Fruit fly (Drosophila melanogaster) whole organism, embryonic: ENCODE results near the gene SpdS.

Experiments
- Antp ChIP-seq: fragments of 200-800 bp; sonication (Bioruptor generic); optimal IDR thresholded peaks from 3 replicates; lab custom pipeline; 2016; ENCODE audit warnings: missing biosample characterization, missing genetic modification characterization
- Bdp1 ChIP-seq: fragments of 200-800 bp; sonication (Bioruptor generic); optimal IDR thresholded peaks from 3 replicates; lab custom pipeline; 2016; ENCODE audit warnings: missing biosample characterization, missing genetic modification characterization
- CG10267 ChIP-seq: fragments of 200-800 bp; sonication (Bioruptor generic); optimal IDR thresholded peaks from 2 replicates; lab custom pipeline; 2018; ENCODE audit warnings: missing biosample characterization, mild to moderate bottlenecking, missing genetic modification characterization, moderate library complexity
- CG11247 ChIP-seq: fragments of 200-800 bp; sonication (Bioruptor generic); IDR thresholded peaks from 2 replicates; pipeline ENCODE4 v1.3.6; 2022; ENCODE audit warnings: missing biosample characterization, missing genetic modification characterization
- CG11504 ChIP-seq: fragments of 200-800 bp; sonication (Bioruptor generic); optimal IDR thresholded peaks from 3 replicates; lab custom pipeline; 2019; ENCODE audit warnings: missing biosample characterization, mild to moderate bottlenecking, missing genetic modification characterization, moderate library complexity
- CG13775 ChIP-seq: fragments of 200-800 bp; sonication (Bioruptor generic); optimal IDR thresholded peaks from 3 replicates; lab custom pipeline; 2017; ENCODE audit warnings: missing biosample characterization, mild to moderate bottlenecking, missing genetic modification characterization
- CG14710 ChIP-seq: fragments of 200-800 bp; sonication (Bioruptor generic); optimal IDR thresholded peaks from 3 replicates; lab custom pipeline; 2019; ENCODE audit warnings: missing biosample characterization, mild to moderate bottlenecking, missing genetic modification characterization, moderate library complexity
- CG15514 ChIP-seq: fragments of 200-800 bp; sonication (Bioruptor generic); optimal IDR thresholded peaks from 3 replicates; lab custom pipeline; 2017; ENCODE audit warnings: missing biosample characterization, missing genetic modification characterization, mild to moderate bottlenecking, moderate library complexity, missing genetic modification reagents
- CG17612 ChIP-seq: fragments of 200-800 bp; sonication (Bioruptor generic); IDR thresholded peaks from 2 replicates; pipeline ENCODE4 v1.3.6; 2022; ENCODE audit warnings: missing biosample characterization, missing genetic modification characterization
- CG1792 ChIP-seq: fragments of 200-800 bp; sonication (Bioruptor generic); optimal IDR thresholded peaks from 2 replicates; lab custom pipeline; 2016; ENCODE audit warnings: missing biosample characterization, missing genetic modification characterization
- CG2875 ChIP-seq: fragments of 200-800 bp; sonication (Bioruptor generic); optimal IDR thresholded peaks from 2 replicates; lab custom pipeline; 2017; ENCODE audit warnings: missing biosample characterization, mild to moderate bottlenecking, missing genetic modification characterization, missing genetic modification reagents
- CG3726 ChIP-seq: fragments of 200-800 bp; sonication (Bioruptor generic); IDR thresholded peaks from 3 replicates; pipeline ENCODE4, ENCODE4 v1.3.6; 2022; ENCODE audit warnings: missing biosample characterization, missing genetic modification characterization
- CG42726 ChIP-seq: fragments of 200-800 bp; sonication (Bioruptor generic); IDR thresholded peaks from 2 replicates; pipeline ENCODE4 v1.3.6; 2022; ENCODE audit warnings: missing biosample characterization, missing genetic modification characterization; ENCODE audit not compliant: partially characterized antibody
- CG4617 ChIP-seq: fragments of 200-800 bp; sonication (Bioruptor generic); optimal IDR thresholded peaks from 3 replicates; lab custom pipeline; 2016; ENCODE audit warnings: missing biosample characterization, missing genetic modification characterization, borderline replicate concordance
- CG6689 ChIP-seq: fragments of 200-800 bp; sonication (Bioruptor generic); IDR thresholded peaks from 2 replicates; pipeline ENCODE4 v1.3.6; 2022; ENCODE audit warnings: missing biosample characterization, missing genetic modification characterization
- CG7987 ChIP-seq: fragments of 200-800 bp; sonication (Bioruptor generic); optimal IDR thresholded peaks from 2 replicates; lab custom pipeline; 2018; ENCODE audit warnings: missing biosample characterization, mild to moderate bottlenecking, missing genetic modification characterization, moderate library complexity
- CG9876 ChIP-seq: fragments of 200-800 bp; sonication (Bioruptor generic); optimal IDR thresholded peaks from 2 replicates; lab custom pipeline; 2016; ENCODE audit warnings: missing biosample characterization, missing genetic modification characterization
- Dll ChIP-seq: fragments of 200-800 bp; sonication (Bioruptor generic); IDR thresholded peaks from 4 replicates; pipeline ENCODE4 v1.3.6; 2022; ENCODE audit warnings: missing biosample characterization, missing genetic modification characterization; ENCODE audit not compliant: partially characterized antibody
- Doc3 ChIP-seq: fragments of 200-800 bp; sonication (Bioruptor generic); IDR thresholded peaks from 3 replicates; pipeline ENCODE4 v1.3.6; 2022; ENCODE audit warnings: missing biosample characterization, missing genetic modification characterization; ENCODE audit not compliant: partially characterized antibody
- HLH3B ChIP-seq: fragments of 200-800 bp; sonication (Bioruptor generic); IDR thresholded peaks from 2 replicates; pipeline ENCODE4 v1.3.6; 2022; ENCODE audit warnings: missing biosample characterization, missing genetic modification characterization
- Hr3 ChIP-seq: fragments of 200-800 bp; sonication (Bioruptor generic); optimal IDR thresholded peaks from 3 replicates; lab custom pipeline; 2016; ENCODE audit warnings: missing biosample characterization, missing genetic modification characterization
- Hsf ChIP-seq: fragments of 200-800 bp; sonication (Bioruptor generic); optimal IDR thresholded peaks from 3 replicates; lab custom pipeline; 2016; ENCODE audit warnings: missing biosample characterization, missing genetic modification characterization
- MBD-R2 ChIP-seq: fragments of 200-800 bp; sonication (Bioruptor generic); IDR thresholded peaks from 2 replicates; pipeline ENCODE4 v1.3.6; 2022; ENCODE audit warnings: missing biosample characterization, missing genetic modification characterization
- MESR4 ChIP-seq: fragments of 200-800 bp; sonication (Bioruptor generic); optimal IDR thresholded peaks from 2 replicates; lab custom pipeline; 2018; ENCODE audit warnings: missing biosample characterization, mild to moderate bottlenecking, missing genetic modification characterization, moderate library complexity
- Med ChIP-seq: fragments of 200-800 bp; sonication (Bioruptor generic); peaks from one replicate; lab custom pipeline; 2016; ENCODE audit warnings: missing biosample characterization, missing genetic modification characterization, mild to moderate bottlenecking, inconsistent platforms, moderate library complexity
- Nf-YC ChIP-seq: fragments of 200-800 bp; optimal IDR thresholded peaks from 3 replicates; lab custom pipeline; 2019; ENCODE audit warnings: missing biosample characterization, mild to moderate bottlenecking, missing genetic modification characterization, moderate library complexity
- PHDP ChIP-seq: fragments of 200-800 bp; sonication (Bioruptor generic); optimal IDR thresholded peaks from 3 replicates; lab custom pipeline; 2018; ENCODE audit warnings: missing biosample characterization, mild to moderate bottlenecking, missing genetic modification characterization, moderate library complexity
- Ravus ChIP-seq: fragments of 200-800 bp; sonication (Bioruptor generic); IDR thresholded peaks from 2 replicates; pipeline ENCODE4 v1.3.6; 2022; ENCODE audit warnings: missing biosample characterization, missing genetic modification characterization
- Sin3A ChIP-seq: fragments of >200 bp; optimal IDR thresholded peaks from 2 replicates; lab custom pipeline; 2018
- Stat92E ChIP-seq, 3 experiments: fragments of >200 bp in 2 of 3; fragments of 200-800 bp in 1 of 3; sonication (Bioruptor generic) in 1 of 3; optimal IDR thresholded peaks; 2 replicates each; lab custom pipeline; 2017 to 2019; ENCODE audit warnings: missing biosample characterization in 3 of 3, missing genetic modification characterization in 3 of 3, mild to moderate bottlenecking in 1 of 3, moderate library complexity in 1 of 3
- bsh ChIP-seq, 2 experiments: fragments of 200-800 bp; sonication (Bioruptor generic); optimal IDR thresholded peaks; 2 replicates each; lab custom pipeline; 2017 to 2018; ENCODE audit warnings: mild to moderate bottlenecking in 2 of 2, missing biosample characterization in 2 of 2, missing genetic modification characterization in 2 of 2, moderate library complexity in 1 of 2
- dmrt11E ChIP-seq: fragments of 200-800 bp; sonication (Bioruptor generic); optimal IDR thresholded peaks from 3 replicates; lab custom pipeline; 2018; ENCODE audit warnings: missing biosample characterization, mild to moderate bottlenecking, missing genetic modification characterization, moderate library complexity
- ems ChIP-seq: fragments of 200-800 bp; sonication (Bioruptor generic); optimal IDR thresholded peaks from 3 replicates; lab custom pipeline; 2016; ENCODE audit warnings: missing biosample characterization, missing genetic modification characterization
- fru ChIP-seq: fragments of >200 bp; optimal IDR thresholded peaks from 2 replicates; lab custom pipeline; 2017
- gsb ChIP-seq: fragments of 200-800 bp; sonication (Bioruptor generic); IDR thresholded peaks from 2 replicates; pipeline ENCODE4 v1.3.6; 2022; ENCODE audit warnings: missing biosample characterization, missing genetic modification characterization
- h ChIP-seq: fragments of >200 bp; optimal IDR thresholded peaks from 2 replicates; lab custom pipeline; 2017
- jigr1 ChIP-seq: fragments of 200-800 bp; sonication (Bioruptor generic); IDR thresholded peaks from 3 replicates; pipeline ENCODE4 v1.3.6; 2022; ENCODE audit warnings: missing biosample characterization, missing genetic modification characterization
- ken ChIP-seq: fragments of 200-800 bp; sonication (Bioruptor generic); IDR thresholded peaks from 3 replicates; pipeline ENCODE4 v1.3.6; 2022; ENCODE audit warnings: missing biosample characterization, missing genetic modification characterization
- knrl ChIP-seq: fragments of 200-800 bp; sonication (Bioruptor generic); IDR thresholded peaks from 3 replicates; pipeline ENCODE4 v1.3.6; 2022; ENCODE audit warnings: missing biosample characterization, missing genetic modification characterization; ENCODE audit not compliant: partially characterized antibody
- lmd ChIP-seq: fragments of 200-800 bp; sonication (Bioruptor generic); IDR thresholded peaks from 2 replicates; pipeline ENCODE4 v1.3.6; 2022; ENCODE audit warnings: missing biosample characterization, missing genetic modification characterization
- mam ChIP-seq: fragments of 200-800 bp; sonication (Bioruptor generic); optimal IDR thresholded peaks from 3 replicates; lab custom pipeline; 2016; ENCODE audit warnings: missing biosample characterization, missing genetic modification characterization
- nmo ChIP-seq: fragments of 200-800 bp; sonication (Bioruptor generic); optimal IDR thresholded peaks from 2 replicates; lab custom pipeline; 2018; ENCODE audit warnings: missing biosample characterization, mild to moderate bottlenecking, missing genetic modification characterization, moderate library complexity
- org-1 ChIP-seq: fragments of 200-800 bp; sonication (Bioruptor generic); optimal IDR thresholded peaks from 2 replicates; lab custom pipeline; 2017; ENCODE audit warnings: missing biosample characterization, missing genetic modification characterization
- phol ChIP-seq: fragments of 200-800 bp; sonication (Bioruptor generic); optimal IDR thresholded peaks from 3 replicates; lab custom pipeline; 2018; ENCODE audit warnings: missing biosample characterization, mild to moderate bottlenecking, missing genetic modification characterization, moderate library complexity
- salm ChIP-seq: fragments of 200-800 bp; sonication (Bioruptor generic); optimal IDR thresholded peaks from 2 replicates; lab custom pipeline; 2018; ENCODE audit warnings: missing biosample characterization, mild to moderate bottlenecking, missing genetic modification characterization
- seq ChIP-seq: fragments of 200-800 bp; sonication (Bioruptor generic); IDR thresholded peaks from 2 replicates; pipeline ENCODE4 v1.3.6; 2022; ENCODE audit warnings: missing biosample characterization, missing genetic modification characterization
- sqz ChIP-seq: fragments of 200-800 bp; sonication (Bioruptor generic); optimal IDR thresholded peaks from 3 replicates; lab custom pipeline; 2018; ENCODE audit warnings: missing biosample characterization, mild to moderate bottlenecking, missing genetic modification characterization
- stwl ChIP-seq: fragments of 200-800 bp; sonication (Bioruptor generic); optimal IDR thresholded peaks from 3 replicates; lab custom pipeline; 2018; ENCODE audit warnings: missing biosample characterization, mild to moderate bottlenecking, missing genetic modification characterization, moderate library complexity
- unc-4 ChIP-seq: fragments of 200-800 bp; sonication (Bioruptor generic); IDR thresholded peaks from 2 replicates; pipeline ENCODE4 v1.3.6; 2022; ENCODE audit warnings: missing biosample characterization, missing genetic modification characterization; ENCODE audit not compliant: partially characterized antibody
- vnd ChIP-seq: fragments of 200-800 bp; sonication (Bioruptor generic); IDR thresholded peaks from 3 replicates; pipeline ENCODE4 v1.3.6; 2022; ENCODE audit warnings: missing biosample characterization, missing genetic modification characterization; ENCODE audit not compliant: partially characterized antibody
- zen ChIP-seq: fragments of 200-800 bp; sonication (Bioruptor generic); optimal IDR thresholded peaks from 3 replicates; lab custom pipeline; 2018; ENCODE audit warnings: missing biosample characterization, mild to moderate bottlenecking, missing genetic modification characterization, moderate library complexity

SpdS gene

dm6 chr3R:9637361-9637760 is 5.9 kb downstream of the SpdS start, which contains the start of gene Scm (continued):
- TF ChIP-seq salm (tag; lab: Kevin White, UChicago) (no peak), Dll (peak; percentile 90), Nf-YC (tag; lab: Kevin White, UChicago) (peak; percentile 63), nmo (GFP tag; lab: Kevin White, UChicago) (peak; percentile 54), HLH3B (no peak), CG2875 (GFP tag; lab: Kevin White, UChicago) (no peak), CG9876 (GFP tag; lab: Kevin White, UChicago) (peak; percentile 1), CG1792 (GFP tag; lab: Kevin White, UChicago) (no peak), mam (GFP tag; lab: Kevin White, UChicago) (no peak), Antp (GFP tag; lab: Kevin White, UChicago) (no peak), Hr3 (GFP tag; lab: Kevin White, UChicago) (no peak), gsb (GFP tag; lab: Robert Waterston, UW) (no peak), CG42726 (GFP tag; lab: Robert Waterston, UW) (peak; percentile 84; the same call in 1 of the 2 replicates), h (lab: Kevin White, UChicago) (no peak), Bdp1 (GFP tag; lab: Kevin White, UChicago) (no peak), CG14710 (peak; percentile 54), PHDP (tag; lab: Kevin White, UChicago) (peak; percentile 25), CG6689 (no peak), Sin3A (peak; percentile 15), fru (no peak), CG15514 (peak; percentile 63), CG4617 (GFP tag; lab: Kevin White, UChicago) (peak; percentile 74), knrl (GFP tag; lab: Robert Waterston, UW) (peak; percentile 88), stwl (peak; percentile 100), Ravus (GFP tag; lab: Robert Waterston, UW) (no peak), unc-4 (GFP tag; lab: Robert Waterston, UW) (peak; percentile 92), CG11504 (peak; percentile 57), Med (GFP tag; lab: Kevin White, UChicago) (peak; percentile 58), lmd (GFP tag; lab: Robert Waterston, UW) (no peak), phol (peak; percentile 100), vnd (GFP tag; lab: Robert Waterston, UW) (peak; percentile 78), CG13775 (peak; percentile 1), zen (peak; percentile 56), CG17612 (no peak), ems (GFP tag; lab: Kevin White, UChicago) (peak; percentile 2), bsh (GFP tag; optimal IDR thresholded peaks at IDR 0.05; lab: Kevin White, UChicago) (no peak), dmrt11E (tag; lab: Kevin White, UChicago) (no peak), MBD-R2 (GFP tag; lab: Robert Waterston, UW) (peak; percentile 75), ken (GFP tag; lab: Robert Waterston, UW) (no peak), Doc3 (GFP tag; lab: Robert Waterston, UW) (peak; percentile 90), CG11247 (GFP tag; lab: Robert Waterston, UW) (no peak), org-1 (GFP tag; lab: Kevin White, UChicago) (no peak), CG7987 (GFP tag; lab: Kevin White, UChicago) (peak; percentile 22), jigr1 (GFP tag; lab: Robert Waterston, UW) (no peak), sqz (no peak), MESR4 (GFP tag; lab: Kevin White, UChicago) (peak; percentile 82), Stat92E (GFP tag; optimal IDR thresholded peaks at IDR 0.05; lab: Kevin White, UChicago) (peak in 1 of 3 experiments; percentile 11), CG10267 (tag; lab: Kevin White, UChicago) (peak; percentile 60), Hsf (GFP tag; lab: Kevin White, UChicago) (no peak), CG3726 (GFP tag; lab: Robert Waterston, UW) (no peak), seq (GFP tag; lab: Robert Waterston, UW) (no peak)
